Fruit fly (Drosophila melanogaster) whole organism, embryonic: ENCODE measurements around the gene kel.

Source experiments
- ATbp ChIP-seq: fragments of 200-800 bp; sonication (Bioruptor generic); optimal IDR thresholded peaks from 2 replicates; lab custom pipeline; 2017; ENCODE audit warnings: missing biosample characterization, mild to moderate bottlenecking, missing genetic modification characterization, missing genetic modification reagents
- Abd-B ChIP-seq: fragments of 200-800 bp; sonication (Bioruptor generic); optimal IDR thresholded peaks from 2 replicates; lab custom pipeline; 2018; ENCODE audit warnings: missing biosample characterization, mild to moderate bottlenecking, missing genetic modification characterization, moderate library complexity
- Adf1 ChIP-seq: fragments of 200-800 bp; sonication (Bioruptor generic); IDR thresholded peaks from 2 replicates; pipeline ENCODE4 v1.3.6; 2022; ENCODE audit warnings: missing biosample characterization, missing genetic modification characterization
- CG10209 ChIP-seq: fragments of 200-800 bp; sonication (Bioruptor generic); optimal IDR thresholded peaks from 3 replicates; lab custom pipeline; 2017; ENCODE audit warnings: missing biosample characterization, mild to moderate bottlenecking, missing genetic modification characterization, missing genetic modification reagents
- CG10654 ChIP-seq: fragments of 200-800 bp; sonication (Bioruptor generic); optimal IDR thresholded peaks from 2 replicates; lab custom pipeline; 2016; ENCODE audit warnings: missing biosample characterization, missing genetic modification characterization
- CG12104 ChIP-seq: fragments of 200-800 bp; sonication (Bioruptor generic); optimal IDR thresholded peaks from 3 replicates; lab custom pipeline; 2016; ENCODE audit warnings: missing biosample characterization, missing genetic modification characterization
- CG12299 ChIP-seq: fragments of 200-800 bp; sonication (Bioruptor generic); optimal IDR thresholded peaks from 2 replicates; lab custom pipeline; 2018; ENCODE audit warnings: missing biosample characterization, mild to moderate bottlenecking, missing genetic modification characterization
- CG13894 ChIP-seq: fragments of 200-800 bp; sonication (Bioruptor generic); optimal IDR thresholded peaks from 3 replicates; lab custom pipeline; 2018; ENCODE audit warnings: missing biosample characterization, mild to moderate bottlenecking, missing genetic modification characterization, moderate library complexity
- CG14014 ChIP-seq: fragments of 200-800 bp; sonication (Bioruptor generic); IDR thresholded peaks from 2 replicates; pipeline ENCODE4 v1.3.6; 2022; ENCODE audit warnings: missing biosample characterization, missing genetic modification characterization
- CG14050 ChIP-seq: fragments of 200-800 bp; sonication (Bioruptor generic); IDR thresholded peaks from 3 replicates; pipeline ENCODE4 v1.3.6; 2022; ENCODE audit warnings: missing biosample characterization, missing genetic modification characterization
- CG1603 ChIP-seq: fragments of 200-800 bp; sonication (Bioruptor generic); optimal IDR thresholded peaks from 2 replicates; lab custom pipeline; 2019; ENCODE audit warnings: missing biosample characterization, mild to moderate bottlenecking, missing genetic modification characterization, moderate library complexity
- CG16815 ChIP-seq: fragments of 200-800 bp; sonication (Bioruptor generic); optimal IDR thresholded peaks from 3 replicates; lab custom pipeline; 2017; ENCODE audit warnings: missing biosample characterization, mild to moderate bottlenecking, missing genetic modification characterization
- CG18011 ChIP-seq: fragments of 200-800 bp; sonication (Bioruptor generic); optimal IDR thresholded peaks from 2 replicates; lab custom pipeline; 2017; ENCODE audit warnings: missing biosample characterization, missing genetic modification characterization, mild to moderate bottlenecking, moderate library complexity, missing genotype
- CG18262 ChIP-seq: fragments of 200-800 bp; optimal IDR thresholded peaks from 3 replicates; lab custom pipeline; 2019; ENCODE audit warnings: missing biosample characterization, mild to moderate bottlenecking, missing genetic modification characterization, moderate library complexity
- CG2120 ChIP-seq: fragments of 200-800 bp; sonication (Bioruptor generic); optimal IDR thresholded peaks from 3 replicates; lab custom pipeline; 2016; ENCODE audit warnings: missing biosample characterization, missing genetic modification characterization
- CG30403 ChIP-seq: fragments of 200-800 bp; sonication (Bioruptor generic); optimal IDR thresholded peaks from 3 replicates; lab custom pipeline; 2016; ENCODE audit warnings: missing biosample characterization, missing genetic modification characterization
- CG3726 ChIP-seq: fragments of 200-800 bp; sonication (Bioruptor generic); IDR thresholded peaks from 3 replicates; pipeline ENCODE4, ENCODE4 v1.3.6; 2022; ENCODE audit warnings: missing biosample characterization, missing genetic modification characterization
- CG5953 ChIP-seq: fragments of 200-800 bp; sonication (Bioruptor generic); IDR thresholded peaks from 2 replicates; pipeline ENCODE4 v1.3.6; 2022; ENCODE audit warnings: missing biosample characterization, missing genetic modification characterization
- CG6791 ChIP-seq: fragments of 200-800 bp; sonication (Bioruptor generic); IDR thresholded peaks from 3 replicates; pipeline ENCODE4 v1.3.6; 2022; ENCODE audit warnings: missing biosample characterization, missing genetic modification characterization; ENCODE audit not compliant: partially characterized antibody
- CG8290 ChIP-seq, 3 experiments: fragments of 200-800 bp; sonication (Bioruptor generic); optimal IDR thresholded peaks; 2 replicates each; lab custom pipeline; 2016 to 2019; ENCODE audit warnings: missing biosample characterization in 3 of 3, missing genetic modification characterization in 3 of 3, mild to moderate bottlenecking in 2 of 3, moderate library complexity in 1 of 3
- CG9437 ChIP-seq: fragments of 200-800 bp; sonication (Bioruptor generic); optimal IDR thresholded peaks from 2 replicates; lab custom pipeline; 2018; ENCODE audit warnings: missing biosample characterization, mild to moderate bottlenecking, missing genetic modification characterization
- D ChIP-seq, 2 experiments: fragments of 200-800 bp in 1 of 2; fragments of >200 bp in 1 of 2; sonication (Bioruptor generic) in 1 of 2; optimal IDR thresholded peaks; 2 replicates in 1 of 2; 3 replicates in 1 of 2; lab custom pipeline; 2017; ENCODE audit warnings: mild to moderate bottlenecking in 1 of 2, missing biosample characterization in 1 of 2, missing genetic modification characterization in 1 of 2, missing genetic modification reagents in 1 of 2
- ERR ChIP-seq: fragments of 200-800 bp; sonication (Bioruptor generic); optimal IDR thresholded peaks from 2 replicates; lab custom pipeline; 2016; ENCODE audit warnings: missing biosample characterization, missing genetic modification characterization
- GATAe ChIP-seq: fragments of 200-800 bp; sonication (Bioruptor generic); conservative IDR thresholded peaks from 2 replicates; pipeline ENCODE4 v1.3.6; 2022; ENCODE audit warnings: missing biosample characterization, missing genetic modification characterization
- Gsc ChIP-seq: fragments of 200-800 bp; sonication (Bioruptor generic); IDR thresholded peaks from 2 replicates; pipeline ENCODE4 v1.3.6; 2022; ENCODE audit warnings: missing biosample characterization, missing genetic modification characterization
- HLH3B ChIP-seq: fragments of 200-800 bp; sonication (Bioruptor generic); IDR thresholded peaks from 2 replicates; pipeline ENCODE4 v1.3.6; 2022; ENCODE audit warnings: missing biosample characterization, missing genetic modification characterization
- Hsf ChIP-seq: fragments of 200-800 bp; sonication (Bioruptor generic); optimal IDR thresholded peaks from 3 replicates; lab custom pipeline; 2016; ENCODE audit warnings: missing biosample characterization, missing genetic modification characterization
- MESR4 ChIP-seq: fragments of 200-800 bp; sonication (Bioruptor generic); optimal IDR thresholded peaks from 2 replicates; lab custom pipeline; 2018; ENCODE audit warnings: missing biosample characterization, mild to moderate bottlenecking, missing genetic modification characterization, moderate library complexity
- Neu2 ChIP-seq: fragments of 200-800 bp; sonication (Bioruptor generic); optimal IDR thresholded peaks from 3 replicates; lab custom pipeline; 2016; ENCODE audit warnings: missing biosample characterization, missing genetic modification characterization, borderline replicate concordance
- Oaz ChIP-seq: fragments of 200-800 bp; sonication (Bioruptor generic); IDR thresholded peaks from 2 replicates; pipeline ENCODE4 v1.3.6; 2022; ENCODE audit warnings: missing biosample characterization, missing genetic modification characterization
- PHDP ChIP-seq: fragments of 200-800 bp; sonication (Bioruptor generic); optimal IDR thresholded peaks from 3 replicates; lab custom pipeline; 2018; ENCODE audit warnings: missing biosample characterization, mild to moderate bottlenecking, missing genetic modification characterization, moderate library complexity
- Side ChIP-seq: fragments of 200-800 bp; sonication (Bioruptor generic); optimal IDR thresholded peaks from 2 replicates; lab custom pipeline; 2016; ENCODE audit warnings: missing biosample characterization, missing genetic modification characterization
- abd-A ChIP-seq: fragments of 200-800 bp; sonication (Bioruptor generic); optimal IDR thresholded peaks from 3 replicates; lab custom pipeline; 2019; ENCODE audit warnings: missing biosample characterization, mild to moderate bottlenecking, missing genetic modification characterization, moderate library complexity
- ato ChIP-seq: fragments of 200-800 bp; sonication (Bioruptor generic); IDR thresholded peaks from 2 replicates; pipeline ENCODE4 v1.3.6; 2022; ENCODE audit warnings: missing biosample characterization, missing genetic modification characterization; ENCODE audit not compliant: partially characterized antibody
- bigmax ChIP-seq: fragments of 200-800 bp; sonication (Bioruptor generic); optimal IDR thresholded peaks from 2 replicates; lab custom pipeline; 2018; ENCODE audit warnings: missing biosample characterization, mild to moderate bottlenecking, missing genetic modification characterization
- fd102C ChIP-seq: fragments of 200-800 bp; sonication (Bioruptor generic); optimal IDR thresholded peaks from 2 replicates; lab custom pipeline; 2018; ENCODE audit warnings: missing biosample characterization, mild to moderate bottlenecking, missing genetic modification characterization, moderate library complexity
- fd96Cb ChIP-seq: fragments of 200-800 bp; sonication (Bioruptor generic); optimal IDR thresholded peaks from 2 replicates; lab custom pipeline; 2018; ENCODE audit warnings: missing biosample characterization, mild to moderate bottlenecking, missing genetic modification characterization, moderate library complexity
- her ChIP-seq: fragments of 200-800 bp; sonication (Bioruptor generic); optimal IDR thresholded peaks from 2 replicates; lab custom pipeline; 2016; ENCODE audit warnings: missing biosample characterization, missing genetic modification characterization
- jing ChIP-seq: fragments of 200-800 bp; sonication (Bioruptor generic); optimal IDR thresholded peaks from 2 replicates; lab custom pipeline; 2018; ENCODE audit warnings: missing biosample characterization, mild to moderate bottlenecking, missing genetic modification characterization
- lola ChIP-seq, 3 experiments: fragments of >200 bp in 2 of 3; fragments of 200-800 bp in 1 of 3; sonication (Bioruptor generic) in 1 of 3; optimal IDR thresholded peaks; 2 replicates each; lab custom pipeline; 2017 to 2019; ENCODE audit warnings: missing biosample characterization in 3 of 3, missing genetic modification characterization in 3 of 3, mild to moderate bottlenecking in 1 of 3, moderate library complexity in 1 of 3
- mirr ChIP-seq: fragments of 200-800 bp; sonication (Bioruptor generic); optimal IDR thresholded peaks from 3 replicates; lab custom pipeline; 2018; ENCODE audit warnings: missing biosample characterization, mild to moderate bottlenecking, missing genetic modification characterization
- p53 ChIP-seq: fragments of 200-800 bp; sonication (Bioruptor generic); optimal IDR thresholded peaks from 2 replicates; lab custom pipeline; 2016; ENCODE audit warnings: missing biosample characterization, missing genetic modification characterization
- schlank ChIP-seq: fragments of 200-800 bp; sonication (Bioruptor generic); optimal IDR thresholded peaks from 2 replicates; lab custom pipeline; 2018; ENCODE audit warnings: missing biosample characterization, mild to moderate bottlenecking, missing genetic modification characterization
- sr ChIP-seq: fragments of 200-800 bp; sonication (Bioruptor generic); IDR thresholded peaks from 3 replicates; pipeline ENCODE4 v1.3.6; 2022; ENCODE audit warnings: missing biosample characterization, missing genetic modification characterization
- trem ChIP-seq: fragments of 200-800 bp; optimal IDR thresholded peaks from 3 replicates; lab custom pipeline; 2019; ENCODE audit warnings: missing biosample characterization, mild to moderate bottlenecking, missing genetic modification characterization, moderate library complexity
- wek ChIP-seq: fragments of 200-800 bp; sonication (Bioruptor generic); optimal IDR thresholded peaks from 3 replicates; lab custom pipeline; 2018; ENCODE audit warnings: missing biosample characterization, mild to moderate bottlenecking, missing genetic modification characterization, moderate library complexity
- zen ChIP-seq: fragments of 200-800 bp; sonication (Bioruptor generic); optimal IDR thresholded peaks from 3 replicates; lab custom pipeline; 2018; ENCODE audit warnings: missing biosample characterization, mild to moderate bottlenecking, missing genetic modification characterization, moderate library complexity

Gene kel

DNA sequence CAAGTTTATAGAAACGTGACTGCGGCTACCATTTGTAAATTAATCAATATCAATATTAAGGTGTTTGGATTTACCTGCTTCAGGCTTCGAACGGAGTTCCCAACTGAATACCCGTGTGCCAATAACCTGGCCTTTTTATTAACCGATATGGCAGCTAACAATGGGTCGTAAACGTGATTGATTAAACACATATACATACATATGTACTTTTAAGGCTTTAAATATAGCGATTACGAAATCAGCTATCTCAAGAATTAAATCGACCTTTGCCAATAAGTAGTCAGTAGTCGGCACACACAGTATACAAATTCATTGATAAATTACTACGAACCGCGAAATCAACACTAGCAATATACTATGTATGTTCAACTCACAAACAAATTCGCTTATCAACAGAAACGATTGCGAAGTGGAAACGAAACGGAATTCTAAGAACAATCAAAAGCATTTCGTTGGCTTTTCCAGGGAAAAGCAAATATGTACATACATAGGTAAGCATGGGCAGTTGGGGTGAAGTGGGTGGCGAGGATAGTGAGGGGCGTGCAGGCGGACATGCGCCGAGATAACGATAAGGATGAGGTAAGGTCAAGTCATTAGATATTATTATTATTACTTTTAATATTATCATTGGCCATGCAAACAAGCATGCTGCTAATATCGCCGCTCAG, 10.8 kb upstream of the kel start (continued):
- TF ChIP-seq CG9437 (GFP tag; lab: Kevin White, UChicago), result no peak
- no peak for TF ChIP-seq D (optimal IDR thresholded peaks at IDR 0.05; lab: Kevin White, UChicago)
- TF ChIP-seq D (GFP tag; optimal IDR thresholded peaks at IDR 0.05; lab: Kevin White, UChicago), result peak; percentile 64
- no peak for TF ChIP-seq CG30403 (GFP tag; lab: Kevin White, UChicago)
- TF ChIP-seq Adf1, result peak; percentile 55
- peak; percentile 68 for TF ChIP-seq CG1603
- TF ChIP-seq CG10209 (GFP tag; lab: Kevin White, UChicago), result peak; percentile 77
- TF ChIP-seq CG18262 (tag; lab: Kevin White, UChicago), result peak; percentile 53
- no peak for TF ChIP-seq zen (tag; lab: Kevin White, UChicago)
- TF ChIP-seq abd-A, result no peak
- TF ChIP-seq CG2120 (GFP tag; lab: Kevin White, UChicago), result peak; percentile 38
- no peak for TF ChIP-seq Neu2 (GFP tag; lab: Kevin White, UChicago)
- TF ChIP-seq CG8290 (GFP tag; optimal IDR thresholded peaks at IDR 0.05; lab: Kevin White, UChicago), result peak; percentile 63
- peak; percentile 46 to 84 for TF ChIP-seq CG8290 (tag; optimal IDR thresholded peaks at IDR 0.05; lab: Kevin White, UChicago)
- TF ChIP-seq CG12299 (tag; lab: Kevin White, UChicago), result peak; percentile 56
- peak; percentile 40 for TF ChIP-seq fd96Cb
- no peak; the same call in 2 of the 3 replicates for TF ChIP-seq CG14050 (GFP tag; lab: Robert Waterston, UW)
- peak; percentile 54 for TF ChIP-seq CG10654
- peak in 1 of 3 experiments; percentile 52 for TF ChIP-seq lola (GFP tag; optimal IDR thresholded peaks at IDR 0.05; lab: Kevin White, UChicago)
- TF ChIP-seq schlank (tag; lab: Kevin White, UChicago), result peak; percentile 82
- peak; percentile 38 for TF ChIP-seq CG18011 (GFP tag; lab: Kevin White, UChicago)
- TF ChIP-seq wek, result peak; percentile 83
- peak; percentile 22 for TF ChIP-seq jing (GFP tag; lab: Kevin White, UChicago)
- no peak for TF ChIP-seq Oaz (GFP tag; lab: Robert Waterston, UW)
- peak; percentile 49 for TF ChIP-seq Side
- TF ChIP-seq p53 (GFP tag; lab: Kevin White, UChicago), result no peak
- TF ChIP-seq CG6791 (GFP tag; lab: Robert Waterston, UW), result no peak
- TF ChIP-seq bigmax (GFP tag; lab: Kevin White, UChicago), result peak; percentile 46
- no peak for TF ChIP-seq Abd-B (GFP tag; lab: Kevin White, UChicago)
- peak; percentile 68; the same call in 2 of the 3 replicates for TF ChIP-seq sr (GFP tag; lab: Robert Waterston, UW)
- peak; percentile 92 for TF ChIP-seq GATAe
- TF ChIP-seq ERR (GFP tag; lab: Kevin White, UChicago), result no peak
- TF ChIP-seq CG12104, result peak; percentile 65
- peak; percentile 87 for TF ChIP-seq ATbp (GFP tag; lab: Kevin White, UChicago)
- TF ChIP-seq MESR4 (GFP tag; lab: Kevin White, UChicago), result peak; percentile 14
- no peak for TF ChIP-seq fd102C
- peak; percentile 99 for TF ChIP-seq mirr
- TF ChIP-seq CG13894 (tag; lab: Kevin White, UChicago), result peak; percentile 63
- peak; percentile 76 for TF ChIP-seq PHDP (tag; lab: Kevin White, UChicago)
- peak; percentile 6 for TF ChIP-seq trem
- peak; percentile 6 for TF ChIP-seq Hsf (GFP tag; lab: Kevin White, UChicago)
- TF ChIP-seq Gsc (GFP tag; lab: Robert Waterston, UW), result no peak
- TF ChIP-seq HLH3B, result peak; percentile 59; the same call in 1 of the 2 replicates
- TF ChIP-seq her (GFP tag; lab: Kevin White, UChicago), result peak; percentile 29
- TF ChIP-seq ato (GFP tag; lab: Robert Waterston, UW), result no peak
- TF ChIP-seq CG16815 (GFP tag; lab: Kevin White, UChicago), result no peak
- TF ChIP-seq CG3726 (GFP tag; lab: Robert Waterston, UW), result no peak
- TF ChIP-seq CG5953, result peak; percentile 67; the same call in 1 of the 2 replicates
- TF ChIP-seq CG14014 (GFP tag; lab: Robert Waterston, UW), result peak; percentile 70; the same call in 1 of the 2 replicates
